Worm (Caenorhabditis elegans) whole organism, L4/young adult: ENCODE measurements around the gene Y77E11A.16.

Experiments used
- W03F9.2 ChIP-seq: fragments of 150-350 bp; optimal IDR thresholded peaks from 2 replicates; lab custom pipeline; 2014; ENCODE audit warnings: missing biosample characterization, missing genetic modification characterization
- dao-5 ChIP-seq: sonication (generic microtip); optimal IDR thresholded peaks from 2 replicates; lab custom pipeline; 2016; ENCODE audit warnings: missing genotype, missing genetic modification characterization, moderate library complexity, missing compliant biosample characterization
- him-1 ChIP-seq: sonication (generic microtip); optimal IDR thresholded peaks from 2 replicates; lab custom pipeline; 2016; ENCODE audit warnings: missing genotype, missing genetic modification reagents, missing genetic modification characterization, missing compliant biosample characterization

The Y77E11A.16 gene

DNA sequence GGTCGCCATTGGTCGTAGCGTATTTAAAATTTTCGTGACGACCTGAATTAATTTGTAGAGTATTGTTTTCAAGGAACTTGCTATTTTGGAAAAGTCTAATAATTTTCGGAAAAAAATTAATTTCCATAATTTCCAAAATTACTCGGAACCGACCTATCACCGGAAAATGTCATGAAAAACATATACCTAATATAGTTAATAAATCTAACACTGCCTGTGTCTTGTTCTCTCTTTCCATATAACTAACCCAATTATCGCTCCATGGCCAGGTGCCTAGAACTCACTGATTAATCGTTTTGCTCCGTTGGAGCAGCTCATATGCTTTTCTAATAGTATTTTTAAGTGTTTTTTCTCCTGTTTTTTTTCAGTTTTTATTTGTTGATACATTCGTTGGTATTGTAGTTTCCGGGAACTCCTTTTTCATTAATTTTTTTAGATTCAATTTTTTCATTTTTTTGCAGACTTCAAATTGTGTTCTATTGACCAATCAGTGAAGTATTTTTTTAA lies at the start of gene Y77E11A.16:
Y77E11A.16 (plus strand) TSS at position 457 of the 507 bp plus-strand sequence.
- no peak for TF ChIP-seq W03F9.2 (tag; lab: Kevin White, UChicago)
- no peak for TF ChIP-seq dao-5 (tag; lab: Kevin White, UChicago)
- TF ChIP-seq him-1, result no peak

DNA sequence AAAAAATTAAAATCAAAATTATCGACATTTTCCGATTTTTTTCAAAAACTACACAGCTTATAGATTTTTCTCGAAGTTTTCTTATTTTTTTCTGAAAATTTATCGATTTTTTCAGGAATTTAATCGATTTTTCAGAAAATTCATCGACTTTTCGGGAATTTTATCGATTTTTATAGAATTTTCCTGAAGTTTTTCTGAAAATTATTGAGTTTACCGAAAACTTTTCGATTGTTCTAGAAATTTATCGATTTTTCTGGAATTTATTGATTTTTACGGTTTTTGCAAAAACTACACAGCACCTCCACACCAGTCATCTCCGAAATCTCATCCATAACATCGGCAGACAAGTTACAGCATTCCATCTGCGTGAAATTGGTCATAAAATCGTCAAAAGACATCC lies 47.6 kb upstream of the Y77E11A.16 start:
- TF ChIP-seq W03F9.2 (tag; lab: Kevin White, UChicago) (no peak), him-1 (no peak), dao-5 (tag; lab: Kevin White, UChicago) (no peak)

ce11 chrIV:1443514-1443913 lies 41.7 kb upstream of the Y77E11A.16 start:
- TF ChIP-seq dao-5 (tag; lab: Kevin White, UChicago) (no peak), him-1 (no peak), W03F9.2 (tag; lab: Kevin White, UChicago) (no peak)

DNA sequence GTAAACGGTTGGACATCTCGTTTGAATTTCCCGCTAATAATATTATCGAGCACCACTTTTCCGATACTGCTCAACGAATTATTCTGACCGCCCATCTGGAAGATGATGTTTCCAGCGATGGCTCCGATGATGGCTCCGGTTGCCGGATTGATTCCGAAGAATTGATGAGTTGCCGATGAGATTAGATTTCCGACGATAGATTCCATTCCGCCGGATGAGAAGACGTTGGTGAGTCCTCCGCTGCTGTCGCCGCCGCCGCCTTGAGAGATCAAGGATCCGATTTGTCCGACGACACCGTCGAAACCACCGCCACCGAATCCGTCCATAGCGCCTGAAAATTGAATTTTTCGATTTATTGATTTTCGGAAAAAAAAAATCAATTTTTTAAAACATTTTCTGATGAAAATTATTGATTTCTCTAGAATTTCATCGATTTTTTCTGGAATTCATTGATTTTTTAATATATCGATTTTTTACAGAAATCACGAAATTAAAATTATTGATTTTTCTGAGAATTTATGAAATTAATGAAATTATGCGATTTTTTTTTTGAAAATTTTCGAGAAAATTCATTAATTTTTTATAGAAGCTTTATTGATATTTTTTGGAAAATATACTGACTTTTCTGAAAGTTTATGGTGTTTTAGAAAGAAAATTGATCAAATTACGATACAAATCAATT lies 41.1 kb upstream of the Y77E11A.16 start:
- no peak for TF ChIP-seq W03F9.2 (tag; lab: Kevin White, UChicago)
- TF ChIP-seq him-1, result no peak

DNA sequence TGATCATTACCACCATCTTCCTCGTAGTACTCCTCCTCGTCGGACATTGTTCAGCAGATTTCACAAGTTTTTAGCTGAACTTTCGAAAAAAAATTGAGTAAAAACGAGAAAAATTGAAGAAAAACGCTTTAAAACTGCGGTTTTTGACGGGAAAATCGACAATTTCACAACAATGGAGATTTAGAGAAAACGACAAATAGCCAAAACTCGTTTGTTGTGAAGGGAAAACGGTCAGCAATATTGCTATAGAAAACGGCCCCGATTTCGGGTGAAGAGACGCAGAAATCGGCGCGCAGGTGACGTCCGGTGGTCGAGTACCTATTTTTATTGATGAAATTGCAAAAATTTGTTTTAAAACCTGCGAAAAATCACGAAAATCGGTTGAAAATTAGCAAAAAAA lies 39.3 kb upstream of the Y77E11A.16 start, which contains the start of gene clp-7:
clp-7 (minus strand) TSS at position 47 of the 400 bp plus-strand sequence.
- no peak for TF ChIP-seq dao-5 (tag; lab: Kevin White, UChicago)
- TF ChIP-seq him-1, result no peak
- no peak for TF ChIP-seq W03F9.2 (tag; lab: Kevin White, UChicago)

ce11 chrIV:1452480-1452879 lies 32.7 kb upstream of the Y77E11A.16 start:
- TF ChIP-seq W03F9.2 (tag; lab: Kevin White, UChicago) (no peak), him-1 (no peak), dao-5 (tag; lab: Kevin White, UChicago) (no peak)

ce11 chrIV:1453451-1453850 lies 31.8 kb upstream of the Y77E11A.16 start:
- TF ChIP-seq dao-5 (tag; lab: Kevin White, UChicago) (no peak), W03F9.2 (tag; lab: Kevin White, UChicago) (no peak), him-1 (no peak)

DNA sequence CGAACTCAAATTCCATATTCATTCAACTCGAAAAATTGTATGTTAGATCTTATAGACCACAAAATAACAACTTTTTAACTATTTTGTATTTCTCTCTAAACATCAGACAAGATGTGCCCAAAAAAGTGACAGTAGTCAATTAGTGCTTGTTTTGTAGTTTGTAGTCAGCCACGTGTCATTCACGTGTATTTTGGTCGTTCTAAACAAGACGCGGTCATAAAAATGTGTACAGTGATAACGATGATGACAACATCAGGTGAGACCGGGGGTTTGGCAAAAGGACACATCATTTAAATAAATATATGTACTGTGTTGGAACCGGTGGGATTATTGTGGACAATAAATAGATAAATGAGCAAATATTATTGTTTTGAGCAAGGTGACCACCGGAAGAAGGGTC lies 31.0 kb upstream of the Y77E11A.16 start:
- TF ChIP-seq dao-5 (tag; lab: Kevin White, UChicago) (no peak), him-1 (no peak), W03F9.2 (tag; lab: Kevin White, UChicago) (no peak)

ce11 chrIV:1455006-1455405 lies 30.2 kb upstream of the Y77E11A.16 start:
- TF ChIP-seq W03F9.2 (tag; lab: Kevin White, UChicago), result no peak
- TF ChIP-seq him-1, result no peak
- no peak for TF ChIP-seq dao-5 (tag; lab: Kevin White, UChicago)

DNA sequence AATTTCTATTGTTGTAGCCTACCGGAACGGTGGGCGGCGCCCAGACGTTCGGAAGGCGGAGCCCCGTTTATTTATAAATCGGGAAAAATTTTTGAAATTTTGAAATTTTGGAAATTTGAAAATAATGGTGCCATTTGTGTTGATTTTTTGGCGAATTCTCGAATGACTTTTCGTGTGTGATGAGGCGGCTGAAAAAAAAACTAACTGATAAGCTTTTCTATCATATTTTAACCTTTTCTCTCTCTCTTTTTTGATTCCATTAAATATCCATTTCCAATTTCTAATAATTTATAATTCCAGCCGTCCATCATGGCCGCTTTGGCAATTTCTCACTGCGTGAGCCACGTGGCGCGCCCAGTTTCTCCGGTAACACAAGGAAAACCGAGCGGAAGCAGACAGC lies 28.4 kb upstream of the Y77E11A.16 start, which contains the start of gene nadk-1:
nadk-1 (plus strand) TSS at position 301 of the 400 bp plus-strand sequence.
- TF ChIP-seq dao-5 (tag; lab: Kevin White, UChicago) (no peak), him-1 (no peak), W03F9.2 (tag; lab: Kevin White, UChicago) (no peak)

DNA sequence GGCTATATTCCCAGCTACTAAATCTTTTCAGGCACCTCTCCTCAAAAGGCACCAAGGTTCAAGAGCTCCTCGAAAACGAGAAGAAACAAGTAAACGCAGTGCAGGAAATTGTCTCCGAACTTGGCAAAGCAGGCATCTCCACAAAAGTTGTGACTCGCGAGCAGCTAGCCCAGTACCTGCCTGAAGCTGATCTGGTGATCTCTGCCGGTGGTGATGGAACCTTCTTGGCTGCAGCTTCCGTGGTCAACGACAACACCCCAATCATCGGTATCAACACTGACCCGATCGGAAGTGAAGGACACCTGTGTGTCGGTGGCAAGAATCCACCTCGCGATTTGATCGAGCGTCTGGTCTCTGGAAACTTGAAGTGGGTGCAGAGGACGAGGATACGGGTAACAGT lies 27.0 kb upstream of the Y77E11A.16 start:
- no peak for TF ChIP-seq W03F9.2 (tag; lab: Kevin White, UChicago)

- TF ChIP-seq him-1 (no peak), dao-5 (tag; lab: Kevin White, UChicago) (no peak), W03F9.2 (tag; lab: Kevin White, UChicago) (no peak)
Measured at ce11 chrIV:1459419-1459818, 25.8 kb upstream of the Y77E11A.16 start.

DNA sequence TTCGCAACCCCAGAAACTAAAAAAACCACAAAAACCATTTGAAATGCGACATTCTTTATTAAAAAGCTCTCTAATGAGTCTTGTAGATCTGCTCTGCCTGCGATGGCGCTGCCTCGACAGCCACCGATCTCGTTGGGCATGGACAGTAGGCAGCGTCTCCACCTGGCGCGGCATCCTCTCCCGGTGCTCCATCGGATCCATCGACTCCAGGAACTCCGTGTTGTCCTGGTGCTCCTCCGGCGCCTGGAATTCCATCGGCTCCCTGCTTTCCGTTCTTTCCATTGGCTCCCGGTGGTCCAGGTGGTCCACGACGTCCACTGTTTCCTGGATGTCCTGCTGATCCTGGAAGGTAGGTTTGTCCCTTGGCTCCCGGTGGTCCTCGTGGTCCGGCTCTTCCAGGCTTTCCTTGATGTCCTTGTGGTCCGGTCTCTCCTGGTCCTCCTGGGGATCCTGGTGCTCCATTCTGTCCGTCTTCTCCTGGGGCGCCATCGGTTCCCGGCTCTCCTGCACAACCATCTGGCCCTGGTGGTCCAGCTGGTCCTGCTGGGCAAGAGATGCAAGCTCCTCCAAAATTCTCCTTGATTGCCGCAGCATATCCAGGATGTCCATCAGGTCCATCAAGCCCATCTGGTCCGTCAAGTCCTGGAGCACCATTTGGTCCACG lies 25.3 kb upstream of the Y77E11A.16 start:
- TF ChIP-seq W03F9.2 (tag; lab: Kevin White, UChicago) (no peak), him-1 (no peak), dao-5 (tag; lab: Kevin White, UChicago) (no peak)

- TF ChIP-seq dao-5 (tag; lab: Kevin White, UChicago), result no peak
- no peak for TF ChIP-seq W03F9.2 (tag; lab: Kevin White, UChicago)
- TF ChIP-seq him-1, result no peak
Measured at ce11 chrIV:1460686-1461085, 24.5 kb upstream of the Y77E11A.16 start, which contains the start of gene col-106. TSS of gene col-106 (minus strand) at chrIV:1460786.
